Worm (Caenorhabditis elegans) whole organism, mixed stage, embryonic: ENCODE data around the gene hrpa-1.

ENCODE experiments used
- mep-1 ChIP-seq: fragments of 150-350 bp; optimal IDR thresholded peaks from 2 replicates; lab custom pipeline; 2017; ENCODE audit warnings: missing biosample characterization, missing genetic modification reagents, missing genetic modification characterization, inconsistent platforms
- unc-62 ChIP-seq: fragments of 150-350 bp; optimal IDR thresholded peaks from 2 replicates; lab custom pipeline; 2014; ENCODE audit warnings: missing biosample characterization, missing genetic modification reagents, missing genetic modification characterization

DNA sequence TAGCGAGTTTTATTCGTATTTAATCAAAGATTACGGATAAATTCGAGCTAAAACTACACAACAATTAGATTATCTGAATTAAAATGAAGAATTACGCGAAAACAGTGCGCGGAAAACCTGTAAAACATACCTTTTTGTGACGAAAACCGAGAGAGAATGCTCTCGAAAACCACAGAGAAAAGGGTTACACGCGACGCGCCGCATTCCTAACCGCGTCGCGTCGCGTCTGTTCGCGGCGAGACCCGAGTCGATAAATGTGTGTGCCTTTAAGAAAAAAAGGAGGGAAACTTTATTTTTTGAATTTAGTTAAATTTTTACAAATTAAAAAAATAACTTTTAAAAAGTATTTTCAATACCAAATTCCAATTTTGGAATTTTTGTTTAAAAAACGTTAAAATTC, at the start of gene hrpa-1:
- TF ChIP-seq unc-62 (GFP tag; lab: Kevin White, UChicago) (no peak), mep-1 (peak; percentile 97)
